Fruit fly (Drosophila melanogaster) whole organism, adult: ENCODE data around the gene PpD6.

Source experiments
- CG11617 ChIP-seq: fragments of 200-800 bp; sonication (Bioruptor generic); optimal IDR thresholded peaks from 2 replicates; lab custom pipeline; 2017; ENCODE audit warnings: mild to moderate bottlenecking, missing biosample characterization, missing genetic modification reagents, missing genetic modification characterization
- CG12768 ChIP-seq: fragments of 200-800 bp; sonication (Bioruptor generic); optimal IDR thresholded peaks from 2 replicates; lab custom pipeline; 2017; ENCODE audit warnings: missing biosample characterization, missing genetic modification characterization, mild to moderate bottlenecking, moderate library complexity, missing genetic modification reagents
- CG14711 ChIP-seq: fragments of 200-800 bp; sonication (Bioruptor generic); optimal IDR thresholded peaks from 2 replicates; lab custom pipeline; 2018; ENCODE audit warnings: missing biosample characterization, mild to moderate bottlenecking, missing genetic modification characterization, moderate library complexity
- CG1620 ChIP-seq: fragments of 200-800 bp; sonication (Bioruptor generic); optimal IDR thresholded peaks from 2 replicates; lab custom pipeline; 2016; ENCODE audit warnings: missing biosample characterization, missing genetic modification characterization
- CG33017 ChIP-seq: fragments of 200-800 bp; sonication (Bioruptor generic); optimal IDR thresholded peaks from 2 replicates; lab custom pipeline; 2018; ENCODE audit warnings: missing biosample characterization, mild to moderate bottlenecking, missing genetic modification characterization, moderate library complexity
- CG5204 ChIP-seq: fragments of 200-800 bp; sonication (Bioruptor generic); optimal IDR thresholded peaks from 2 replicates; lab custom pipeline; 2016; ENCODE audit warnings: missing biosample characterization, missing genetic modification characterization
- Clk ChIP-seq: fragments of 200-800 bp; sonication (Bioruptor generic); optimal IDR thresholded peaks from 2 replicates; lab custom pipeline; 2017; ENCODE audit warnings: missing biosample characterization, missing genetic modification characterization
- Mnt ChIP-seq: fragments of 200-800 bp; sonication (Bioruptor generic); optimal IDR thresholded peaks from 2 replicates; lab custom pipeline; 2016; ENCODE audit warnings: missing biosample characterization, mild to moderate bottlenecking, missing genetic modification characterization
- bab1 ChIP-seq: fragments of 200-800 bp; sonication (Bioruptor generic); optimal IDR thresholded peaks from 3 replicates; lab custom pipeline; 2019; ENCODE audit warnings: missing biosample characterization, mild to moderate bottlenecking, missing genetic modification characterization, moderate library complexity
- cnc ChIP-seq, 2 experiments: fragments of >200 bp; optimal IDR thresholded peaks; 2 replicates each; lab custom pipeline; 2017
- kay ChIP-seq: fragments of 200-800 bp; sonication (Bioruptor generic); peaks from one replicate; lab custom pipeline; 2016; ENCODE audit warnings: missing biosample characterization, missing genetic modification characterization, borderline replicate concordance
- pad ChIP-seq: fragments of 200-800 bp; sonication (Bioruptor generic); optimal IDR thresholded peaks from 3 replicates; lab custom pipeline; 2017; ENCODE audit warnings: missing biosample characterization, missing genetic modification characterization, mild to moderate bottlenecking, moderate library complexity, missing genetic modification reagents
- tj ChIP-seq: fragments of 200-800 bp; sonication (Bioruptor generic); optimal IDR thresholded peaks from 3 replicates; lab custom pipeline; 2017; ENCODE audit warnings: missing biosample characterization, mild to moderate bottlenecking, missing genetic modification characterization, moderate library complexity

PpD6 gene

DNA sequence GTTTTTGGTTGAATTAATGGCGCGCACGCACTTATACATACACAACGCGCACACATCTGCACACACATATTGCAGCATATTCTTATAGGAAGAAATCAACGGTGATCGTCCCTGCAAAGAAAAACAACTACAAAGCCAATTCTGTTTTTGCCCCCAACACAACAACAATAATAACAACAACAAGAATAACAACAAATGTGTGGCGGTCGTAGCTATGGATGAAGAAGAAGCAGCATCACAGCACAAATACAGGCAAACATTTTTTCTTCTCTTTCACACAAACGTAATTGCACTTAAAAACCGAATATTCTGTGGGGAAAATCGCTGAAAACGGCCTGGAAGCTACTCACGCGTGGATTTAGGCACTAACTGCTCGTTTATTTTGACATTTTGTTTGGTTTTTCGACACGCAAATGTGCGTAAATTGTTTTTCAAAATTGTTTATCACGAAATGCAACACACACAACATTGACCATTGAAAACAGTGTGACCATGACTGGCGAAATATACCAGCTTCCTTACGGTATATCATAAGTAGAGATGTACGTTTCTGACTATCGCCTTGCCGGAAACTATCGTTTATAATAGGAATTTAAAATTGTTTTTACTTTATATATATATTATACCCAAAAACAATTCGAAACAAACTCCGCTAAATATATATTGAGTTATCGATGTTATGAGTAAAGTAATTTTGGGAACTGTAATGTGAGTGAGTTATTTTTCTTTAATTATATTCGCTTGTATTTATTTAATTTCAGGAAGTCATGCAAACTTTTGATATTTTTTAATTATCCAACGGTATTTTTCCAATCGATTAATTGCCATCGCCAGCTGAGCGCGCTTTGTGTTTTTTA lies 49.9 kb downstream of the PpD6 start, which contains the start of the genes Mad and gkt:
Gene Mad (minus strand): TSS at position 500 of the 857 bp plus-strand sequence.
Gene gkt (plus strand): TSS at position 807 of the 857 bp plus-strand sequence.
- no peak for TF ChIP-seq Mnt (GFP tag; lab: Kevin White, UChicago)
- TF ChIP-seq cnc (optimal IDR thresholded peaks at IDR 0.05; lab: Kevin White, UChicago) = no peak
- no peak for TF ChIP-seq CG12768 (GFP tag; lab: Kevin White, UChicago)
- peak; percentile 22 for TF ChIP-seq pad (GFP tag; lab: Kevin White, UChicago)
- no peak for TF ChIP-seq CG14711 (tag; lab: Kevin White, UChicago)
- no peak for TF ChIP-seq CG11617 (GFP tag; lab: Kevin White, UChicago)
- no peak for TF ChIP-seq CG5204 (GFP tag; lab: Kevin White, UChicago)
- no peak for TF ChIP-seq Clk (GFP tag; lab: Kevin White, UChicago)
- no peak for TF ChIP-seq CG33017 (tag; lab: Kevin White, UChicago)
- no peak for TF ChIP-seq tj (GFP tag; lab: Kevin White, UChicago)
- TF ChIP-seq CG1620 (GFP tag; lab: Kevin White, UChicago) = no peak
- TF ChIP-seq kay (GFP tag; lab: Kevin White, UChicago) = no peak
- peak; percentile 2 for TF ChIP-seq bab1 (GFP tag; lab: Kevin White, UChicago)
